Fruit fly (Drosophila melanogaster): Measurements from ENCODE around the gene CG4995.

The CG4995 gene

dm6 chr2L:10351130-10351529 is 28.9 kb downstream of the CG4995 start:
- TF ChIP-seq bsh (GFP tag; optimal IDR thresholded peaks at IDR 0.05) (peak in 1 of 2 experiments; percentile 51), jumu (GFP tag; optimal IDR thresholded peaks at IDR 0.05) (no peak), sima (GFP tag; optimal IDR thresholded peaks at IDR 0.05) (no peak), CG7271 (tag; optimal IDR thresholded peaks at IDR 0.05) (no peak), CG3281 (GFP tag; optimal IDR thresholded peaks at IDR 0.05) (no peak), ro (GFP tag; IDR thresholded peaks at IDR 0.05) (no peak), CG11696 (GFP tag; IDR thresholded peaks at IDR 0.05) (no peak), yki (optimal IDR thresholded peaks at IDR 0.05) (no peak), dmrt11E (tag; optimal IDR thresholded peaks at IDR 0.05) (peak; percentile 65), otp (GFP tag; IDR thresholded peaks at IDR 0.05) (no peak), sens-2 (GFP tag; IDR thresholded peaks at IDR 0.05) (no peak), odd (GFP tag; optimal IDR thresholded peaks at IDR 0.05) (no peak), CG6813 (GFP tag; optimal IDR thresholded peaks at IDR 0.05) (no peak), cato (GFP tag; optimal IDR thresholded peaks at IDR 0.05; ENCODE audit: borderline replicate concordance) (no peak), CG12236 (GFP tag; optimal IDR thresholded peaks at IDR 0.05) (no peak), trem (tag; optimal IDR thresholded peaks at IDR 0.05) (no peak), Vsx1 (GFP tag; optimal IDR thresholded peaks at IDR 0.05) (no peak), HLH54F (GFP tag; optimal IDR thresholded peaks at IDR 0.05) (no peak), CG11093 (GFP tag; IDR thresholded peaks at IDR 0.05) (no peak), CG12104 (GFP tag; optimal IDR thresholded peaks at IDR 0.05) (no peak), unc-4 (GFP tag; IDR thresholded peaks at IDR 0.05; ENCODE audit: partially characterized antibody) (no peak), CG15696 (tag; optimal IDR thresholded peaks at IDR 0.05) (peak; percentile 8), kay (GFP tag; optimal IDR thresholded peaks at IDR 0.05) (no peak), Nf-YC (tag; optimal IDR thresholded peaks at IDR 0.05) (no peak), az2 (GFP tag; optimal IDR thresholded peaks at IDR 0.05) (peak; percentile 14), sens (GFP tag) (peak; percentile 88), MESR4 (GFP tag; optimal IDR thresholded peaks at IDR 0.05) (no peak), CG17568 (GFP tag; optimal IDR thresholded peaks at IDR 0.05) (no peak), HHEX (GFP tag; optimal IDR thresholded peaks at IDR 0.05) (no peak), CG6854 (GFP tag; optimal IDR thresholded peaks at IDR 0.05) (no peak), nmo (GFP tag; optimal IDR thresholded peaks at IDR 0.05) (peak; percentile 29), CG12391 (tag; optimal IDR thresholded peaks at IDR 0.05) (peak; percentile 23), lmd (GFP tag; IDR thresholded peaks at IDR 0.05) (no peak; the same call in 1 of the 2 replicates), CG30431 (GFP tag; optimal IDR thresholded peaks at IDR 0.05) (no peak), btn (GFP tag; optimal IDR thresholded peaks at IDR 0.05) (no peak), CG17829 (tag; optimal IDR thresholded peaks at IDR 0.05) (peak; percentile 36), E2f2 (GFP tag; IDR thresholded peaks at IDR 0.05) (no peak), mld (GFP tag; IDR thresholded peaks at IDR 0.05; ENCODE audit: partially characterized antibody) (no peak), Awh (GFP tag; IDR thresholded peaks at IDR 0.05) (no peak), slp2 (GFP tag; optimal IDR thresholded peaks at IDR 0.05) (no peak), Optix (GFP tag; IDR thresholded peaks at IDR 0.05) (no peak), Bteb2 (GFP tag; optimal IDR thresholded peaks at IDR 0.05) (no peak), Eip74EF (GFP tag; optimal IDR thresholded peaks at IDR 0.05) (no peak), CG4730 (GFP tag; IDR thresholded peaks at IDR 0.05) (0 out of 2 replicates have a peak, but pooled peaks have one; percentile 9), nau (GFP tag; optimal IDR thresholded peaks at IDR 0.05) (no peak), lbe (GFP tag; optimal IDR thresholded peaks at IDR 0.05) (no peak), pb (GFP tag; optimal IDR thresholded peaks at IDR 0.05) (no peak), CG11398 (GFP tag; optimal IDR thresholded peaks at IDR 0.05) (no peak), Sox102F (GFP tag; optimal IDR thresholded peaks at IDR 0.05) (no peak), zfh1 (GFP tag; IDR thresholded peaks at IDR 0.05) (no peak), CG30403 (GFP tag; optimal IDR thresholded peaks at IDR 0.05) (no peak)
